Fruit fly (Drosophila melanogaster) whole organism, embryonic: ENCODE results near the gene CG5861.

ENCODE experiments used
- B-H1 ChIP-seq: fragments of 200-800 bp; sonication (Bioruptor generic); IDR thresholded peaks from 3 replicates; pipeline ENCODE4 v1.3.6; 2022; ENCODE audit warnings: missing biosample characterization, missing genetic modification characterization
- C15 ChIP-seq: fragments of 200-800 bp; sonication (Bioruptor generic); IDR thresholded peaks from 3 replicates; pipeline ENCODE4 v1.3.6; 2022; ENCODE audit warnings: missing biosample characterization, missing genetic modification characterization
- CG10267 ChIP-seq: fragments of 200-800 bp; sonication (Bioruptor generic); optimal IDR thresholded peaks from 2 replicates; lab custom pipeline; 2018; ENCODE audit warnings: missing biosample characterization, mild to moderate bottlenecking, missing genetic modification characterization, moderate library complexity
- CG12769 ChIP-seq: fragments of 200-800 bp; sonication (Bioruptor generic); optimal IDR thresholded peaks from 2 replicates; lab custom pipeline; 2019; ENCODE audit warnings: missing biosample characterization, mild to moderate bottlenecking, missing genetic modification characterization, moderate library complexity
- CG13624 ChIP-seq: fragments of 200-800 bp; sonication (Bioruptor generic); optimal IDR thresholded peaks from 2 replicates; lab custom pipeline; 2016; ENCODE audit warnings: missing biosample characterization, missing genetic modification characterization
- CG14860 ChIP-seq: fragments of 200-800 bp; sonication (Bioruptor generic); IDR thresholded peaks from 3 replicates; pipeline ENCODE4 v1.3.6; 2022; ENCODE audit warnings: missing biosample characterization, missing genetic modification characterization; ENCODE audit not compliant: partially characterized antibody
- CG15601 ChIP-seq: fragments of 200-800 bp; sonication (Bioruptor generic); optimal IDR thresholded peaks from 3 replicates; lab custom pipeline; 2019; ENCODE audit warnings: missing biosample characterization, mild to moderate bottlenecking, missing genetic modification characterization, moderate library complexity
- CG15696 ChIP-seq: fragments of 200-800 bp; sonication (Bioruptor generic); optimal IDR thresholded peaks from 2 replicates; lab custom pipeline; 2019; ENCODE audit warnings: missing biosample characterization, mild to moderate bottlenecking, missing genetic modification characterization, moderate library complexity
- CG1602 ChIP-seq: fragments of 200-800 bp; sonication (Bioruptor generic); optimal IDR thresholded peaks from 3 replicates; lab custom pipeline; 2016; ENCODE audit warnings: missing biosample characterization, missing genetic modification characterization
- CG17359 ChIP-seq: fragments of 200-800 bp; sonication (Bioruptor generic); optimal IDR thresholded peaks from 3 replicates; lab custom pipeline; 2018; ENCODE audit warnings: missing biosample characterization, mild to moderate bottlenecking, missing genetic modification characterization, moderate library complexity
- CG17612 ChIP-seq: fragments of 200-800 bp; sonication (Bioruptor generic); IDR thresholded peaks from 2 replicates; pipeline ENCODE4 v1.3.6; 2022; ENCODE audit warnings: missing biosample characterization, missing genetic modification characterization
- CG18619 ChIP-seq: fragments of 200-800 bp; sonication (Bioruptor generic); optimal IDR thresholded peaks from 3 replicates; lab custom pipeline; 2017; ENCODE audit warnings: missing biosample characterization, mild to moderate bottlenecking, missing genetic modification characterization
- CG30431 ChIP-seq: fragments of 200-800 bp; sonication (Bioruptor generic); optimal IDR thresholded peaks from 2 replicates; lab custom pipeline; 2017; ENCODE audit warnings: missing biosample characterization, missing genetic modification characterization
- CG31388 ChIP-seq: fragments of 200-800 bp; sonication (Bioruptor generic); optimal IDR thresholded peaks from 2 replicates; lab custom pipeline; 2016; ENCODE audit warnings: missing biosample characterization, missing genetic modification characterization
- CG3726 ChIP-seq: fragments of 200-800 bp; sonication (Bioruptor generic); IDR thresholded peaks from 3 replicates; pipeline ENCODE4, ENCODE4 v1.3.6; 2022; ENCODE audit warnings: missing biosample characterization, missing genetic modification characterization
- CG4617 ChIP-seq: fragments of 200-800 bp; sonication (Bioruptor generic); optimal IDR thresholded peaks from 3 replicates; lab custom pipeline; 2016; ENCODE audit warnings: missing biosample characterization, missing genetic modification characterization, borderline replicate concordance
- CG6765 ChIP-seq: fragments of 200-800 bp; sonication (Bioruptor generic); optimal IDR thresholded peaks from 3 replicates; lab custom pipeline; 2017; ENCODE audit warnings: missing biosample characterization, mild to moderate bottlenecking, missing genetic modification characterization
- CG6791 ChIP-seq: fragments of 200-800 bp; sonication (Bioruptor generic); IDR thresholded peaks from 3 replicates; pipeline ENCODE4 v1.3.6; 2022; ENCODE audit warnings: missing biosample characterization, missing genetic modification characterization; ENCODE audit not compliant: partially characterized antibody
- CG6813 ChIP-seq: fragments of 200-800 bp; sonication (Bioruptor generic); optimal IDR thresholded peaks from 2 replicates; lab custom pipeline; 2017; ENCODE audit warnings: missing biosample characterization, missing genetic modification characterization, mild to moderate bottlenecking, moderate library complexity, missing genetic modification reagents
- CG6854 ChIP-seq: fragments of 200-800 bp; sonication (Bioruptor generic); optimal IDR thresholded peaks from 3 replicates; lab custom pipeline; 2017; ENCODE audit warnings: missing biosample characterization, mild to moderate bottlenecking, missing genetic modification characterization
- CG7271 ChIP-seq: fragments of 200-800 bp; sonication (Bioruptor generic); optimal IDR thresholded peaks from 2 replicates; lab custom pipeline; 2018; ENCODE audit warnings: missing biosample characterization, mild to moderate bottlenecking, missing genetic modification characterization, moderate library complexity
- CG8359 ChIP-seq: fragments of 200-800 bp; sonication (Bioruptor generic); optimal IDR thresholded peaks from 2 replicates; lab custom pipeline; 2017; ENCODE audit warnings: missing biosample characterization, mild to moderate bottlenecking, missing genetic modification characterization, borderline replicate concordance
- Doc3 ChIP-seq: fragments of 200-800 bp; sonication (Bioruptor generic); IDR thresholded peaks from 3 replicates; pipeline ENCODE4 v1.3.6; 2022; ENCODE audit warnings: missing biosample characterization, missing genetic modification characterization; ENCODE audit not compliant: partially characterized antibody
- HmgZ ChIP-seq: fragments of 200-800 bp; sonication (Bioruptor generic); optimal IDR thresholded peaks from 2 replicates; lab custom pipeline; 2018; ENCODE audit warnings: missing biosample characterization, mild to moderate bottlenecking, missing genetic modification characterization
- Hr51 ChIP-seq, 2 experiments: fragments of 200-800 bp; sonication (Bioruptor generic); optimal IDR thresholded peaks; 2 replicates in 1 of 2; 3 replicates in 1 of 2; lab custom pipeline; 2016 to 2018; ENCODE audit warnings: missing biosample characterization in 2 of 2, missing genetic modification characterization in 2 of 2, mild to moderate bottlenecking in 1 of 2, moderate library complexity in 1 of 2
- Hr78 ChIP-seq, 2 experiments: fragments of 200-800 bp in 1 of 2; fragments of >200 bp in 1 of 2; sonication (Bioruptor generic) in 1 of 2; optimal IDR thresholded peaks; 2 replicates each; lab custom pipeline; 2017 to 2019; ENCODE audit warnings: missing biosample characterization in 2 of 2, missing genetic modification characterization in 2 of 2, mild to moderate bottlenecking in 1 of 2, moderate library complexity in 1 of 2
- Hsf ChIP-seq: fragments of 200-800 bp; sonication (Bioruptor generic); optimal IDR thresholded peaks from 3 replicates; lab custom pipeline; 2016; ENCODE audit warnings: missing biosample characterization, missing genetic modification characterization
- MBD-R2 ChIP-seq: fragments of 200-800 bp; sonication (Bioruptor generic); IDR thresholded peaks from 2 replicates; pipeline ENCODE4 v1.3.6; 2022; ENCODE audit warnings: missing biosample characterization, missing genetic modification characterization
- Med ChIP-seq: fragments of 200-800 bp; sonication (Bioruptor generic); peaks from one replicate; lab custom pipeline; 2016; ENCODE audit warnings: missing biosample characterization, missing genetic modification characterization, mild to moderate bottlenecking, inconsistent platforms, moderate library complexity
- Neu2 ChIP-seq: fragments of 200-800 bp; sonication (Bioruptor generic); optimal IDR thresholded peaks from 3 replicates; lab custom pipeline; 2016; ENCODE audit warnings: missing biosample characterization, missing genetic modification characterization, borderline replicate concordance
- Oli ChIP-seq: fragments of 200-800 bp; sonication (Bioruptor generic); optimal IDR thresholded peaks from 2 replicates; lab custom pipeline; 2018; ENCODE audit warnings: missing biosample characterization, mild to moderate bottlenecking, missing genetic modification characterization, moderate library complexity
- Stat92E ChIP-seq, 3 experiments: fragments of >200 bp in 2 of 3; fragments of 200-800 bp in 1 of 3; sonication (Bioruptor generic) in 1 of 3; optimal IDR thresholded peaks; 2 replicates each; lab custom pipeline; 2017 to 2019; ENCODE audit warnings: missing biosample characterization in 3 of 3, missing genetic modification characterization in 3 of 3, mild to moderate bottlenecking in 1 of 3, moderate library complexity in 1 of 3
- TFAM ChIP-seq: fragments of 200-800 bp; sonication (Bioruptor generic); optimal IDR thresholded peaks from 2 replicates; lab custom pipeline; 2017; ENCODE audit warnings: missing biosample characterization, missing genetic modification characterization, inconsistent platforms
- Usf ChIP-seq: fragments of 200-800 bp; sonication (Bioruptor generic); optimal IDR thresholded peaks from 2 replicates; lab custom pipeline; 2017; ENCODE audit warnings: missing genotype, missing biosample characterization, missing genetic modification characterization
- Vsx1 ChIP-seq: fragments of 200-800 bp; sonication (Bioruptor generic); optimal IDR thresholded peaks from 2 replicates; lab custom pipeline; 2017; ENCODE audit warnings: missing biosample characterization, mild to moderate bottlenecking, missing genetic modification characterization, missing genetic modification reagents
- Xrp1 ChIP-seq: fragments of 200-800 bp; sonication (Bioruptor generic); IDR thresholded peaks from 2 replicates; pipeline ENCODE4 v1.3.6; 2022; ENCODE audit warnings: missing biosample characterization, missing genetic modification characterization
- ab ChIP-seq: fragments of 200-800 bp; sonication (Bioruptor generic); optimal IDR thresholded peaks from 2 replicates; lab custom pipeline; 2016; ENCODE audit warnings: missing biosample characterization, missing genetic modification characterization
- abd-A ChIP-seq: fragments of 200-800 bp; sonication (Bioruptor generic); optimal IDR thresholded peaks from 3 replicates; lab custom pipeline; 2019; ENCODE audit warnings: missing biosample characterization, mild to moderate bottlenecking, missing genetic modification characterization, moderate library complexity
- bowl ChIP-seq: fragments of 200-800 bp; sonication (Bioruptor generic); IDR thresholded peaks from 2 replicates; pipeline ENCODE4 v1.3.6; 2022; ENCODE audit warnings: missing biosample characterization, missing genetic modification characterization
- chif ChIP-seq, 2 experiments: fragments of 200-800 bp; sonication (Bioruptor generic); optimal IDR thresholded peaks; 3 replicates each; lab custom pipeline; 2016; ENCODE audit warnings: missing biosample characterization in 2 of 2, missing genetic modification characterization in 2 of 2
- fd64A ChIP-seq: fragments of 200-800 bp; sonication (Bioruptor generic); optimal IDR thresholded peaks from 3 replicates; lab custom pipeline; 2018; ENCODE audit warnings: missing biosample characterization, mild to moderate bottlenecking, missing genetic modification characterization
- h ChIP-seq: fragments of >200 bp; optimal IDR thresholded peaks from 2 replicates; lab custom pipeline; 2017
- maf-S ChIP-seq: fragments of 200-800 bp; sonication (Bioruptor generic); optimal IDR thresholded peaks from 2 replicates; lab custom pipeline; 2016; ENCODE audit warnings: missing biosample characterization, missing genetic modification characterization
- pb ChIP-seq: fragments of 200-800 bp; sonication (Bioruptor generic); optimal IDR thresholded peaks from 3 replicates; lab custom pipeline; 2016; ENCODE audit warnings: missing biosample characterization, missing genetic modification characterization
- ranshi ChIP-seq: fragments of 200-800 bp; sonication (Bioruptor generic); IDR thresholded peaks from 2 replicates; pipeline ENCODE4 v1.3.6; 2022; ENCODE audit warnings: missing biosample characterization, missing genetic modification characterization
- shn ChIP-seq: fragments of 200-800 bp; sonication (Bioruptor generic); optimal IDR thresholded peaks from 3 replicates; lab custom pipeline; 2016; ENCODE audit warnings: missing biosample characterization, missing genetic modification characterization
- wor ChIP-seq: fragments of 200-800 bp; sonication (Bioruptor generic); IDR thresholded peaks from 2 replicates; pipeline ENCODE4 v1.3.6; 2022; ENCODE audit warnings: missing biosample characterization, missing genetic modification characterization

The CG5861 gene

DNA sequence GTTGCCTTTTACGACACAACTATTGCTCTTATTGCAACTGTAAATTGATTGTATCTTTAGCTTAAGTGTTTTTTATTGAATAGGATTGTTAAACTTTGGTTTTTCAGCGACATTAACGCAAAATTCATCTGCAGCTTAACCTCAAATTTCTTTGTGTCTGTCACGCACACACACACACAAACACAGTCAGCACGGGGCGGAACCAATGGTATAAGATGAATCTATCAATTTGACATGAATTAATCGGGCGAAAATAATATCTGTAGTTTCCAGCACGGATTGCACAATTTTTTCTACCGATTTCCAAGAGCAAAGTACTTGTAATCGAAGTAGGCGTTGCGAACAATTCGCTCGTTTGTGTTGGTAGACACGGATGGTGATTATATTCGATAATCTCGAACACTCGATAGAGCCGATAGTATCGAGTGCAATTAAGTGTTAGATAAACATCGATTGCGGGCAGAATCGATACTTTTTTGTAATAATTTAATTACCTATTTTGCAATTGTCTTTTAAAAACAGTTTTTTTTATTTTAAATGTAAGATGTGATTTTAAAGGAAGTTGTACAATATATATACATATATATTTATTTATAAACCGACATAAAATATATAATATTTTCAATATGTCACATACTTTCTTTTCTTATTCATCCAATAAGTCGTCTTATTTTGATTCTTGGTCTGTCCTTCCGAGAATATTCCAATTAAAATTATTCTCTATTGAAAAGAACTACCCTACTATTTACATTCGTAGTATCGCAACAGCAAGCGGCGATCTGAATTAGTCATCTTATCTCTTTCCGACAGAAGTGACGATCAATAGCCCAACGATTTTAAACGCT is 49.6 kb downstream of the CG5861 start, which contains the start of the genes PRL-1 and EndoGI (continued):
- TF ChIP-seq shn (GFP tag; lab: Kevin White, UChicago) (no peak), Usf (GFP tag; lab: Kevin White, UChicago) (no peak), C15 (GFP tag; lab: Robert Waterston, UW) (0 out of 3 replicates have a peak, but pooled peaks have one; percentile 65), Neu2 (GFP tag; lab: Kevin White, UChicago) (no peak), fd64A (no peak), B-H1 (GFP tag; lab: Robert Waterston, UW) (peak; percentile 59; the same call in 1 of the 3 replicates), Hsf (GFP tag; lab: Kevin White, UChicago) (peak; percentile 29), CG4617 (GFP tag; lab: Kevin White, UChicago) (peak; percentile 81), TFAM (GFP tag; lab: Kevin White, UChicago) (no peak), maf-S (GFP tag; lab: Kevin White, UChicago) (no peak), CG30431 (no peak), CG6854 (GFP tag; lab: Kevin White, UChicago) (peak; percentile 68), CG10267 (tag; lab: Kevin White, UChicago) (peak; percentile 87), chif (GFP tag; optimal IDR thresholded peaks at IDR 0.05; lab: Kevin White, UChicago) (no peak), CG18619 (GFP tag; lab: Kevin White, UChicago) (peak; percentile 60), CG14860 (GFP tag; lab: Robert Waterston, UW) (peak; percentile 100), MBD-R2 (GFP tag; lab: Robert Waterston, UW) (peak; percentile 36; the same call in 1 of the 2 replicates), Med (peak; percentile 88), CG8359 (GFP tag; lab: Kevin White, UChicago) (no peak), CG6765 (GFP tag; lab: Kevin White, UChicago) (peak; percentile 59), CG12769 (tag; lab: Kevin White, UChicago) (no peak), HmgZ (peak; percentile 36), CG13624 (GFP tag; lab: Kevin White, UChicago) (no peak), ab (GFP tag; lab: Kevin White, UChicago) (no peak), bowl (GFP tag; lab: Robert Waterston, UW) (no peak; the same call in 1 of the 2 replicates), CG15601 (tag; lab: Kevin White, UChicago) (peak; percentile 76), CG6791 (GFP tag; lab: Robert Waterston, UW) (peak; percentile 100), Xrp1 (GFP tag; lab: Robert Waterston, UW) (peak; percentile 77), Hr78 (GFP tag; optimal IDR thresholded peaks at IDR 0.05; lab: Kevin White, UChicago) (peak in 1 of 2 experiments; percentile 26), h (lab: Kevin White, UChicago) (no peak), CG6813 (GFP tag; lab: Kevin White, UChicago) (peak; percentile 54), CG3726 (no peak; the same call in 2 of the 3 replicates), Doc3 (GFP tag; lab: Robert Waterston, UW) (peak; percentile 97), ranshi (peak; percentile 78; the same call in 1 of the 2 replicates), CG15696 (tag; lab: Kevin White, UChicago) (peak; percentile 60), CG1602 (GFP tag; lab: Kevin White, UChicago) (peak; percentile 64), wor (GFP tag; lab: Robert Waterston, UW) (no peak), abd-A (tag; lab: Kevin White, UChicago) (no peak), Hr51 (GFP tag; optimal IDR thresholded peaks at IDR 0.05; lab: Kevin White, UChicago) (peak; percentile 12 to 90), CG7271 (tag; lab: Kevin White, UChicago) (no peak), Stat92E (GFP tag; optimal IDR thresholded peaks at IDR 0.05; lab: Kevin White, UChicago) (peak in 1 of 3 experiments; percentile 34), Oli (tag; lab: Kevin White, UChicago) (peak; percentile 57), pb (GFP tag; lab: Kevin White, UChicago) (no peak), CG31388 (GFP tag; lab: Kevin White, UChicago) (no peak), CG17612 (GFP tag; lab: Robert Waterston, UW) (no peak), Vsx1 (GFP tag; lab: Kevin White, UChicago) (peak; percentile 65), CG17359 (tag; lab: Kevin White, UChicago) (peak; percentile 68)
